Fruit fly (Drosophila melanogaster) whole organism, wandering third instar larva: ENCODE results near the gene CG5953.

Experiments used
- Dfd ChIP-seq: fragments of >200 bp; optimal IDR thresholded peaks from 2 replicates; lab custom pipeline; 2017; ENCODE audit warnings: missing biosample characterization, missing genetic modification characterization
- Vsx2 ChIP-seq: fragments of 200-300, 225-300 bp; sonication (Bioruptor generic); optimal IDR thresholded peaks from 2 replicates; lab custom pipeline; 2018; ENCODE audit warnings: missing biosample characterization, missing genetic modification characterization; ENCODE audit not compliant: partially characterized antibody
- dmrt93B ChIP-seq: fragments of 200-800 bp; sonication (Bioruptor generic); optimal IDR thresholded peaks from 2 replicates; lab custom pipeline; 2018; ENCODE audit warnings: missing biosample characterization, mild to moderate bottlenecking, missing genetic modification characterization
- foxo ChIP-seq, 2 experiments: fragments of 200-800 bp; sonication (Bioruptor generic); optimal IDR thresholded peaks; 2 replicates in 1 of 2; 3 replicates in 1 of 2; lab custom pipeline; 2016 to 2017; ENCODE audit warnings: missing biosample characterization in 2 of 2, missing genetic modification characterization in 2 of 2

DNA sequence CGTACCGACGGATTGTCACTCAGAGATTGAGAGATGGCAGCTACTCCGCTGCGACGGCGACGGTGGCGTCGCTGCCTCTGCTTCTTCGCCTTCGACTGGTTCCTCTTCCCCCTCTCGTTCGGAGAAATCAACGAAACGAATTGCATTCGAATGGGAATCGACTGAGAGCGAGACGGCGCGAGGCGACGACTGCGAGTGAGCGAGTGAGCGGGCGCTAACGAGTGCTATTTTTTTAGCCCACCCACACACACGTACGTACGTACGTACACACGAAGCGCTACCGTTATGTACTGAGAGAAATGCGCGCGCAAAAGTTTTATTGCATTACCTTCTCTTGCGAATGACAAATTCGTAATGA is 47.1 kb downstream of the CG5953 start, which contains the start of gene dac:
- no peak for TF ChIP-seq foxo (GFP tag; optimal IDR thresholded peaks at IDR 0.05; lab: Kevin White, UChicago)
- no peak for TF ChIP-seq Vsx2
- TF ChIP-seq dmrt93B (GFP tag; lab: Kevin White, UChicago): no peak
- TF ChIP-seq Dfd: no peak
